Fruit fly (Drosophila melanogaster) whole organism, embryonic: ENCODE results near the gene CG1764.

Experiments
- ATbp ChIP-seq: fragments of 200-800 bp; sonication (Bioruptor generic); optimal IDR thresholded peaks from 2 replicates; lab custom pipeline; 2017; ENCODE audit warnings: missing biosample characterization, mild to moderate bottlenecking, missing genetic modification characterization, missing genetic modification reagents
- Abd-B ChIP-seq: fragments of 200-800 bp; sonication (Bioruptor generic); optimal IDR thresholded peaks from 2 replicates; lab custom pipeline; 2018; ENCODE audit warnings: missing biosample characterization, mild to moderate bottlenecking, missing genetic modification characterization, moderate library complexity
- Atf-2 ChIP-seq: fragments of 200-800 bp; sonication (Bioruptor generic); optimal IDR thresholded peaks from 2 replicates; lab custom pipeline; 2016; ENCODE audit warnings: missing biosample characterization, missing genetic modification characterization
- B-H1 ChIP-seq: fragments of 200-800 bp; sonication (Bioruptor generic); IDR thresholded peaks from 3 replicates; pipeline ENCODE4 v1.3.6; 2022; ENCODE audit warnings: missing biosample characterization, missing genetic modification characterization
- BtbVII ChIP-seq: fragments of 200-800 bp; sonication (Bioruptor generic); optimal IDR thresholded peaks from 3 replicates; lab custom pipeline; 2017; ENCODE audit warnings: missing biosample characterization, mild to moderate bottlenecking, missing genetic modification characterization
- CG10274 ChIP-seq: fragments of 200-800 bp; sonication (Bioruptor generic); optimal IDR thresholded peaks from 3 replicates; lab custom pipeline; 2017; ENCODE audit warnings: missing biosample characterization, mild to moderate bottlenecking, missing genetic modification characterization
- CG10543 ChIP-seq: fragments of 200-800 bp; sonication (Bioruptor generic); optimal IDR thresholded peaks from 3 replicates; lab custom pipeline; 2017; ENCODE audit warnings: missing biosample characterization, mild to moderate bottlenecking, missing genetic modification characterization, moderate library complexity
- CG10654 ChIP-seq: fragments of 200-800 bp; sonication (Bioruptor generic); optimal IDR thresholded peaks from 2 replicates; lab custom pipeline; 2016; ENCODE audit warnings: missing biosample characterization, missing genetic modification characterization
- CG10979 ChIP-seq: fragments of 200-800 bp; sonication (Bioruptor generic); optimal IDR thresholded peaks from 2 replicates; lab custom pipeline; 2018; ENCODE audit warnings: missing biosample characterization, mild to moderate bottlenecking, missing genetic modification characterization, moderate library complexity
- CG12104 ChIP-seq: fragments of 200-800 bp; sonication (Bioruptor generic); optimal IDR thresholded peaks from 3 replicates; lab custom pipeline; 2016; ENCODE audit warnings: missing biosample characterization, missing genetic modification characterization
- CG12299 ChIP-seq: fragments of 200-800 bp; sonication (Bioruptor generic); optimal IDR thresholded peaks from 2 replicates; lab custom pipeline; 2018; ENCODE audit warnings: missing biosample characterization, mild to moderate bottlenecking, missing genetic modification characterization
- CG13424 ChIP-seq: fragments of 200-800 bp; sonication (Bioruptor generic); optimal IDR thresholded peaks from 2 replicates; lab custom pipeline; 2019; ENCODE audit warnings: missing biosample characterization, mild to moderate bottlenecking, missing genetic modification characterization, moderate library complexity
- CG15073 ChIP-seq: fragments of 200-800 bp; sonication (Bioruptor generic); optimal IDR thresholded peaks from 2 replicates; lab custom pipeline; 2016; ENCODE audit warnings: missing biosample characterization, missing genetic modification characterization
- CG2875 ChIP-seq: fragments of 200-800 bp; sonication (Bioruptor generic); optimal IDR thresholded peaks from 2 replicates; lab custom pipeline; 2017; ENCODE audit warnings: missing biosample characterization, mild to moderate bottlenecking, missing genetic modification characterization, missing genetic modification reagents
- CG31224 ChIP-seq: fragments of 200-800 bp; sonication (Bioruptor generic); IDR thresholded peaks from 2 replicates; pipeline ENCODE4 v1.3.6; 2022; ENCODE audit warnings: missing biosample characterization, missing genetic modification characterization
- CG31388 ChIP-seq: fragments of 200-800 bp; sonication (Bioruptor generic); optimal IDR thresholded peaks from 2 replicates; lab custom pipeline; 2016; ENCODE audit warnings: missing biosample characterization, missing genetic modification characterization
- CG31441 ChIP-seq: fragments of 200-800 bp; sonication (Bioruptor generic); IDR thresholded peaks from 2 replicates; pipeline ENCODE4 v1.3.6; 2022; ENCODE audit warnings: missing biosample characterization, missing genetic modification characterization
- CG3407 ChIP-seq: fragments of 200-800 bp; sonication (Bioruptor generic); optimal IDR thresholded peaks from 2 replicates; lab custom pipeline; 2018; ENCODE audit warnings: missing biosample characterization, mild to moderate bottlenecking, missing genetic modification characterization
- Dek ChIP-seq: fragments of 200-800 bp; sonication (Bioruptor generic); optimal IDR thresholded peaks from 3 replicates; lab custom pipeline; 2019; ENCODE audit warnings: missing biosample characterization, mild to moderate bottlenecking, missing genetic modification characterization, moderate library complexity
- Dp ChIP-seq: fragments of 200-800 bp; sonication (Bioruptor generic); optimal IDR thresholded peaks from 2 replicates; lab custom pipeline; 2018; ENCODE audit warnings: missing biosample characterization, mild to moderate bottlenecking, missing genetic modification characterization, moderate library complexity
- E2f1 ChIP-seq: fragments of 200-800 bp; sonication (Bioruptor generic); IDR thresholded peaks from 2 replicates; pipeline ENCODE4 v1.3.6; 2022; ENCODE audit warnings: missing biosample characterization, missing genetic modification characterization
- Lim3 ChIP-seq: fragments of 200-800 bp; sonication (Bioruptor generic); IDR thresholded peaks from 2 replicates; pipeline ENCODE4 v1.3.6; 2022; ENCODE audit warnings: missing biosample characterization, missing genetic modification characterization
- Mes4 ChIP-seq: fragments of 200-800 bp; sonication (Bioruptor generic); optimal IDR thresholded peaks from 2 replicates; lab custom pipeline; 2016; ENCODE audit warnings: missing biosample characterization, missing genetic modification characterization
- Myb ChIP-seq: fragments of 200-800 bp; sonication (Bioruptor generic); optimal IDR thresholded peaks from 2 replicates; lab custom pipeline; 2016; ENCODE audit warnings: missing biosample characterization, missing genetic modification characterization
- NFAT ChIP-seq: fragments of 200-800 bp; sonication (Bioruptor generic); IDR thresholded peaks from 2 replicates; pipeline ENCODE4 v1.3.6; 2022; ENCODE audit warnings: missing biosample characterization, missing genetic modification characterization
- Opbp ChIP-seq: fragments of 200-800 bp; sonication (Bioruptor generic); IDR thresholded peaks from 3 replicates; pipeline ENCODE4 v1.3.6; 2022; ENCODE audit warnings: missing biosample characterization, missing genetic modification characterization; ENCODE audit not compliant: partially characterized antibody
- Rfx ChIP-seq: fragments of 200-800 bp; sonication (Bioruptor generic); IDR thresholded peaks from 2 replicates; pipeline ENCODE4 v1.3.6; 2022; ENCODE audit warnings: missing biosample characterization, missing genetic modification characterization
- Rx ChIP-seq: fragments of 200-800 bp; sonication (Bioruptor generic); IDR thresholded peaks from 2 replicates; pipeline ENCODE4 v1.3.6; 2022; ENCODE audit warnings: missing biosample characterization, missing genetic modification characterization
- Side ChIP-seq: fragments of 200-800 bp; sonication (Bioruptor generic); optimal IDR thresholded peaks from 2 replicates; lab custom pipeline; 2016; ENCODE audit warnings: missing biosample characterization, missing genetic modification characterization
- Sry-β ChIP-seq: fragments of 200-800 bp; sonication (Bioruptor generic); optimal IDR thresholded peaks from 2 replicates; lab custom pipeline; 2018; ENCODE audit warnings: missing biosample characterization, mild to moderate bottlenecking, missing genetic modification characterization, moderate library complexity
- Vsx1 ChIP-seq: fragments of 200-800 bp; sonication (Bioruptor generic); optimal IDR thresholded peaks from 2 replicates; lab custom pipeline; 2017; ENCODE audit warnings: missing biosample characterization, mild to moderate bottlenecking, missing genetic modification characterization, missing genetic modification reagents
- bcd ChIP-seq: fragments of 200-800 bp; sonication (Bioruptor generic); optimal IDR thresholded peaks from 2 replicates; lab custom pipeline; 2017; ENCODE audit warnings: missing biosample characterization, mild to moderate bottlenecking, missing genetic modification characterization
- btn ChIP-seq: fragments of 200-800 bp; sonication (Bioruptor generic); optimal IDR thresholded peaks from 2 replicates; lab custom pipeline; 2016; ENCODE audit warnings: missing biosample characterization, missing genetic modification characterization
- cato ChIP-seq: fragments of 200-800 bp; sonication (Bioruptor generic); optimal IDR thresholded peaks from 2 replicates; lab custom pipeline; 2016; ENCODE audit warnings: missing biosample characterization, missing genetic modification characterization, borderline replicate concordance
- caup ChIP-seq: fragments of 200-800 bp; sonication (Bioruptor generic); optimal IDR thresholded peaks from 3 replicates; lab custom pipeline; 2017; ENCODE audit warnings: missing biosample characterization, mild to moderate bottlenecking, missing genetic modification characterization, moderate library complexity; ENCODE audit not compliant: severe bottlenecking
- crc ChIP-seq: fragments of 200-800 bp; sonication (Bioruptor generic); optimal IDR thresholded peaks from 2 replicates; lab custom pipeline; 2016; ENCODE audit warnings: missing biosample characterization, missing genetic modification characterization
- fd102C ChIP-seq: fragments of 200-800 bp; sonication (Bioruptor generic); optimal IDR thresholded peaks from 2 replicates; lab custom pipeline; 2018; ENCODE audit warnings: missing biosample characterization, mild to moderate bottlenecking, missing genetic modification characterization, moderate library complexity
- gce ChIP-seq: fragments of 200-800 bp; sonication (Bioruptor generic); IDR thresholded peaks from 3 replicates; pipeline ENCODE4 v1.3.6; 2022; ENCODE audit warnings: missing biosample characterization, missing genetic modification characterization
- ham ChIP-seq: fragments of 200-800 bp; sonication (Bioruptor generic); IDR thresholded peaks from 2 replicates; pipeline ENCODE4 v1.3.6; 2022; ENCODE audit warnings: missing biosample characterization, missing genetic modification characterization
- ken ChIP-seq: fragments of 200-800 bp; sonication (Bioruptor generic); IDR thresholded peaks from 3 replicates; pipeline ENCODE4 v1.3.6; 2022; ENCODE audit warnings: missing biosample characterization, missing genetic modification characterization
- klu ChIP-seq: fragments of 200-800 bp; sonication (Bioruptor generic); IDR thresholded peaks from 2 replicates; pipeline ENCODE4 v1.3.6; 2022; ENCODE audit warnings: missing biosample characterization, missing genetic modification characterization
- org-1 ChIP-seq: fragments of 200-800 bp; sonication (Bioruptor generic); optimal IDR thresholded peaks from 2 replicates; lab custom pipeline; 2017; ENCODE audit warnings: missing biosample characterization, missing genetic modification characterization
- otp ChIP-seq: fragments of 200-800 bp; sonication (Bioruptor generic); IDR thresholded peaks from 3 replicates; pipeline ENCODE4, ENCODE4 v1.3.6; 2022; ENCODE audit warnings: missing biosample characterization, missing genetic modification characterization
- pfk ChIP-seq: fragments of 200-800 bp; sonication (Bioruptor generic); optimal IDR thresholded peaks from 2 replicates; lab custom pipeline; 2018; ENCODE audit warnings: missing biosample characterization, mild to moderate bottlenecking, missing genetic modification characterization, moderate library complexity
- pho ChIP-seq: fragments of 200-800 bp; sonication (Bioruptor generic); optimal IDR thresholded peaks from 2 replicates; lab custom pipeline; 2016; ENCODE audit warnings: missing biosample characterization, missing genetic modification characterization
- scrt ChIP-seq: fragments of 200-800 bp; sonication (Bioruptor generic); optimal IDR thresholded peaks from 2 replicates; lab custom pipeline; 2018; ENCODE audit warnings: missing biosample characterization, mild to moderate bottlenecking, missing genetic modification characterization, moderate library complexity
- stc ChIP-seq: fragments of 200-800 bp; sonication (Bioruptor generic); IDR thresholded peaks from 2 replicates; pipeline ENCODE4 v1.3.6; 2022; ENCODE audit warnings: missing biosample characterization, missing genetic modification characterization
- tup ChIP-seq: fragments of 200-800 bp; sonication (Bioruptor generic); optimal IDR thresholded peaks from 2 replicates; lab custom pipeline; 2016; ENCODE audit warnings: missing biosample characterization, mild to moderate bottlenecking, missing genetic modification characterization, moderate library complexity
- tx ChIP-seq: fragments of 200-800 bp; sonication (Bioruptor generic); optimal IDR thresholded peaks from 2 replicates; lab custom pipeline; 2016; ENCODE audit warnings: missing biosample characterization, missing genetic modification characterization
- wek ChIP-seq: fragments of 200-800 bp; sonication (Bioruptor generic); optimal IDR thresholded peaks from 3 replicates; lab custom pipeline; 2018; ENCODE audit warnings: missing biosample characterization, mild to moderate bottlenecking, missing genetic modification characterization, moderate library complexity
- zen ChIP-seq: fragments of 200-800 bp; sonication (Bioruptor generic); optimal IDR thresholded peaks from 3 replicates; lab custom pipeline; 2018; ENCODE audit warnings: missing biosample characterization, mild to moderate bottlenecking, missing genetic modification characterization, moderate library complexity

Gene CG1764

DNA sequence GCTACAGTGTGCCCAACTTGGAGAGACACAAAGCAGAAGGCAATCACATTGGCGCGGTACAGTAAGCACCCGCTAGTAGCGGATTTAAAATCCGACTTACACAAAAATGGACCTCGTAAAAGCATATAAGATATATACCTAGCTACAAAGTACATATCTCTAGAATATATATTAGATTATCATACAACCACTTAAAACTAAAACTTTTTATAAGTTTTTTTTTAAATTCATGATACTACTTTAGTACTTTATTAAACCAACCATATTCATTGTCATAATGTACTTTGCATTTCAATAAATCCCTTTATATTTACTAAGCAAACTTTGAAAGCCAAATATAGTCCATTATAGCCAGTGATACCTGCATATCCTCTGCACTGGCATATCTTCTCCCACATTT, 27.1 kb downstream of the CG1764 start (continued):
- TF ChIP-seq pfk (GFP tag; lab: Kevin White, UChicago): no peak
- no peak for TF ChIP-seq wek (GFP tag; lab: Kevin White, UChicago)
- no peak for TF ChIP-seq cato
- no peak for TF ChIP-seq zen (tag; lab: Kevin White, UChicago)
- 0 out of 2 replicates have a peak, but pooled peaks have one; percentile 20 for TF ChIP-seq Rfx (GFP tag; lab: Robert Waterston, UW)
- TF ChIP-seq Dek (tag; lab: Kevin White, UChicago): peak; percentile 2
- TF ChIP-seq stc (GFP tag; lab: Robert Waterston, UW): 0 out of 2 replicates have a peak, but pooled peaks have one; percentile 50
- TF ChIP-seq Abd-B (GFP tag; lab: Kevin White, UChicago): peak; percentile 10
- no peak for TF ChIP-seq caup
- TF ChIP-seq tx (GFP tag; lab: Kevin White, UChicago): no peak
- no peak for TF ChIP-seq ken (GFP tag; lab: Robert Waterston, UW)
- no peak for TF ChIP-seq Rx (GFP tag; lab: Robert Waterston, UW)
- TF ChIP-seq bcd: peak; percentile 50
- TF ChIP-seq org-1: peak; percentile 3
- no peak for TF ChIP-seq otp
- no peak for TF ChIP-seq Lim3
- TF ChIP-seq CG10543: peak; percentile 54
- no peak for TF ChIP-seq tup (GFP tag; lab: Kevin White, UChicago)
- TF ChIP-seq CG13424 (tag; lab: Kevin White, UChicago): peak; percentile 65
- TF ChIP-seq scrt (GFP tag; lab: Kevin White, UChicago): no peak
- TF ChIP-seq gce (GFP tag; lab: Robert Waterston, UW): no peak
- TF ChIP-seq CG2875 (GFP tag; lab: Kevin White, UChicago): peak; percentile 18
- TF ChIP-seq CG31224: no peak
- no peak for TF ChIP-seq ham (GFP tag; lab: Robert Waterston, UW)
- no peak for TF ChIP-seq crc (GFP tag; lab: Kevin White, UChicago)
- peak; percentile 1 for TF ChIP-seq CG12299 (tag; lab: Kevin White, UChicago)
- peak; percentile 37 for TF ChIP-seq CG3407 (GFP tag; lab: Kevin White, UChicago)
- TF ChIP-seq Side (GFP tag; lab: Kevin White, UChicago): no peak
- TF ChIP-seq Sry-β (GFP tag; lab: Kevin White, UChicago): no peak
- TF ChIP-seq btn (GFP tag; lab: Kevin White, UChicago): no peak
- peak; percentile 22 for TF ChIP-seq ATbp
- peak; percentile 52; the same call in 1 of the 2 replicates for TF ChIP-seq CG31441 (GFP tag; lab: Robert Waterston, UW)
- TF ChIP-seq klu (GFP tag; lab: Robert Waterston, UW): no peak
- no peak for TF ChIP-seq Atf-2 (GFP tag; lab: Kevin White, UChicago)
- TF ChIP-seq fd102C (GFP tag; lab: Kevin White, UChicago): no peak
- TF ChIP-seq Vsx1: no peak
- no peak for TF ChIP-seq CG10654 (GFP tag; lab: Kevin White, UChicago)
- no peak for TF ChIP-seq Mes4 (GFP tag; lab: Kevin White, UChicago)
- no peak for TF ChIP-seq Myb (GFP tag; lab: Kevin White, UChicago)
- TF ChIP-seq CG10274 (GFP tag; lab: Kevin White, UChicago): no peak
- TF ChIP-seq pho (GFP tag; lab: Kevin White, UChicago): no peak
- TF ChIP-seq BtbVII: no peak
- no peak for TF ChIP-seq NFAT (GFP tag; lab: Robert Waterston, UW)
- no peak; the same call in 1 of the 2 replicates for TF ChIP-seq E2f1 (GFP tag; lab: Robert Waterston, UW)
- no peak for TF ChIP-seq Opbp (GFP tag; lab: Robert Waterston, UW)
- TF ChIP-seq CG31388 (GFP tag; lab: Kevin White, UChicago): no peak
- TF ChIP-seq CG10979: peak; percentile 64
- TF ChIP-seq Dp (GFP tag; lab: Kevin White, UChicago): no peak
- no peak for TF ChIP-seq CG15073 (GFP tag; lab: Kevin White, UChicago)
- no peak for TF ChIP-seq CG12104 (GFP tag; lab: Kevin White, UChicago)
- 0 out of 3 replicates have a peak, but pooled peaks have one; percentile 12 for TF ChIP-seq B-H1 (GFP tag; lab: Robert Waterston, UW)
